Fruit fly (Drosophila melanogaster) whole organism, embryonic: ENCODE data around the gene CG13449.

ENCODE experiments used
- CG10366 ChIP-seq: fragments of 200-800 bp; sonication (Bioruptor generic); IDR thresholded peaks from 2 replicates; pipeline ENCODE4 v1.3.6; 2022; ENCODE audit warnings: missing biosample characterization, missing genetic modification characterization
- CG11696 ChIP-seq: fragments of 200-800 bp; sonication (Bioruptor generic); IDR thresholded peaks from 2 replicates; pipeline ENCODE4 v1.3.6; 2022; ENCODE audit warnings: missing biosample characterization, missing genetic modification characterization
- CG11723 ChIP-seq: fragments of 200-800 bp; sonication (Bioruptor generic); optimal IDR thresholded peaks from 2 replicates; lab custom pipeline; 2017; ENCODE audit warnings: missing biosample characterization, mild to moderate bottlenecking, missing genetic modification characterization
- CG12236 ChIP-seq: fragments of 200-800 bp; sonication (Bioruptor generic); optimal IDR thresholded peaks from 2 replicates; lab custom pipeline; 2016; ENCODE audit warnings: missing biosample characterization, missing genetic modification characterization
- CG12659 ChIP-seq: fragments of 200-800 bp; sonication (Bioruptor generic); optimal IDR thresholded peaks from 3 replicates; lab custom pipeline; 2017; ENCODE audit warnings: mild to moderate bottlenecking, missing biosample characterization, missing genetic modification reagents, missing genetic modification characterization
- CG13287 ChIP-seq: fragments of 200-800 bp; sonication (Bioruptor generic); IDR thresholded peaks from 2 replicates; pipeline ENCODE4 v1.3.6; 2022; ENCODE audit warnings: missing biosample characterization, missing genetic modification characterization; ENCODE audit not compliant: partially characterized antibody
- CG13424 ChIP-seq: fragments of 200-800 bp; sonication (Bioruptor generic); optimal IDR thresholded peaks from 2 replicates; lab custom pipeline; 2019; ENCODE audit warnings: missing biosample characterization, mild to moderate bottlenecking, missing genetic modification characterization, moderate library complexity
- CG13894 ChIP-seq: fragments of 200-800 bp; sonication (Bioruptor generic); optimal IDR thresholded peaks from 3 replicates; lab custom pipeline; 2018; ENCODE audit warnings: missing biosample characterization, mild to moderate bottlenecking, missing genetic modification characterization, moderate library complexity
- CG14014 ChIP-seq: fragments of 200-800 bp; sonication (Bioruptor generic); IDR thresholded peaks from 2 replicates; pipeline ENCODE4 v1.3.6; 2022; ENCODE audit warnings: missing biosample characterization, missing genetic modification characterization
- CG15514 ChIP-seq: fragments of 200-800 bp; sonication (Bioruptor generic); optimal IDR thresholded peaks from 3 replicates; lab custom pipeline; 2017; ENCODE audit warnings: missing biosample characterization, missing genetic modification characterization, mild to moderate bottlenecking, moderate library complexity, missing genetic modification reagents
- CG17568 ChIP-seq: fragments of 200-800 bp; sonication (Bioruptor generic); optimal IDR thresholded peaks from 2 replicates; lab custom pipeline; 2018; ENCODE audit warnings: missing biosample characterization, mild to moderate bottlenecking, missing genetic modification characterization, moderate library complexity
- CG2129 ChIP-seq: fragments of 200-800 bp; sonication (Bioruptor generic); IDR thresholded peaks from 2 replicates; pipeline ENCODE4 v1.3.6; 2022; ENCODE audit warnings: missing biosample characterization, missing genetic modification characterization; ENCODE audit not compliant: partially characterized antibody
- CG2889 ChIP-seq: fragments of 200-800 bp; sonication (Bioruptor generic); IDR thresholded peaks from 3 replicates; pipeline ENCODE4 v1.3.6; 2022; ENCODE audit warnings: missing biosample characterization, missing genetic modification characterization
- CG31365 ChIP-seq: fragments of 200-800 bp; sonication (Bioruptor generic); optimal IDR thresholded peaks from 2 replicates; lab custom pipeline; 2018; ENCODE audit warnings: missing biosample characterization, mild to moderate bottlenecking, missing genetic modification characterization
- CG31388 ChIP-seq: fragments of 200-800 bp; sonication (Bioruptor generic); optimal IDR thresholded peaks from 2 replicates; lab custom pipeline; 2016; ENCODE audit warnings: missing biosample characterization, missing genetic modification characterization
- CG31441 ChIP-seq: fragments of 200-800 bp; sonication (Bioruptor generic); IDR thresholded peaks from 2 replicates; pipeline ENCODE4 v1.3.6; 2022; ENCODE audit warnings: missing biosample characterization, missing genetic modification characterization
- CG33213 ChIP-seq: fragments of 200-800 bp; sonication (Bioruptor generic); optimal IDR thresholded peaks from 3 replicates; lab custom pipeline; 2016; ENCODE audit warnings: missing biosample characterization, missing genetic modification characterization
- CG5245 ChIP-seq: fragments of 200-800 bp; sonication (Bioruptor generic); optimal IDR thresholded peaks from 3 replicates; lab custom pipeline; 2016; ENCODE audit warnings: missing biosample characterization, missing genetic modification characterization
- CG8281 ChIP-seq: fragments of 200-800 bp; sonication (Bioruptor generic); optimal IDR thresholded peaks from 2 replicates; lab custom pipeline; 2018; ENCODE audit warnings: missing biosample characterization, mild to moderate bottlenecking, missing genetic modification characterization, moderate library complexity
- CG8765 ChIP-seq: fragments of 200-800 bp; sonication (Bioruptor generic); IDR thresholded peaks from 2 replicates; pipeline ENCODE4 v1.3.6; 2022; ENCODE audit warnings: missing biosample characterization, missing genetic modification characterization
- CG9437 ChIP-seq: fragments of 200-800 bp; sonication (Bioruptor generic); optimal IDR thresholded peaks from 2 replicates; lab custom pipeline; 2018; ENCODE audit warnings: missing biosample characterization, mild to moderate bottlenecking, missing genetic modification characterization
- CG9609 ChIP-seq: fragments of 200-800 bp; sonication (Bioruptor generic); optimal IDR thresholded peaks from 3 replicates; lab custom pipeline; 2016; ENCODE audit warnings: missing biosample characterization, missing genetic modification characterization
- CG9817 ChIP-seq: fragments of 200-800 bp; sonication (Bioruptor generic); optimal IDR thresholded peaks from 2 replicates; lab custom pipeline; 2018; ENCODE audit warnings: missing biosample characterization, mild to moderate bottlenecking, missing genetic modification characterization, moderate library complexity
- CHES-1-like ChIP-seq: fragments of 200-800 bp; sonication (Bioruptor generic); optimal IDR thresholded peaks from 2 replicates; lab custom pipeline; 2016; ENCODE audit warnings: missing biosample characterization, missing genetic modification characterization
- Dbx ChIP-seq: fragments of 200-800 bp; sonication (Bioruptor generic); IDR thresholded peaks from 3 replicates; pipeline ENCODE4 v1.3.6; 2022; ENCODE audit warnings: missing biosample characterization, missing genetic modification characterization
- Doc3 ChIP-seq: fragments of 200-800 bp; sonication (Bioruptor generic); IDR thresholded peaks from 3 replicates; pipeline ENCODE4 v1.3.6; 2022; ENCODE audit warnings: missing biosample characterization, missing genetic modification characterization; ENCODE audit not compliant: partially characterized antibody
- ERR ChIP-seq: fragments of 200-800 bp; sonication (Bioruptor generic); optimal IDR thresholded peaks from 2 replicates; lab custom pipeline; 2016; ENCODE audit warnings: missing biosample characterization, missing genetic modification characterization
- Hand ChIP-seq: fragments of 200-800 bp; sonication (Bioruptor generic); optimal IDR thresholded peaks from 2 replicates; lab custom pipeline; 2017; ENCODE audit warnings: mild to moderate bottlenecking, missing biosample characterization, missing genetic modification reagents, missing genetic modification characterization
- Mrtf ChIP-seq: fragments of 200-800 bp; sonication (Bioruptor generic); IDR thresholded peaks from 3 replicates; pipeline ENCODE4 v1.3.6; 2022; ENCODE audit warnings: missing biosample characterization, missing genetic modification characterization
- Myb ChIP-seq: fragments of 200-800 bp; sonication (Bioruptor generic); optimal IDR thresholded peaks from 2 replicates; lab custom pipeline; 2016; ENCODE audit warnings: missing biosample characterization, missing genetic modification characterization
- NC2α ChIP-seq: fragments of 200-800 bp; sonication (Bioruptor generic); optimal IDR thresholded peaks from 2 replicates; lab custom pipeline; 2016; ENCODE audit warnings: missing biosample characterization, missing genetic modification characterization
- Pdp1 ChIP-seq, 2 experiments: fragments of 200-800 bp; sonication (Bioruptor generic); optimal IDR thresholded peaks; 3 replicates each; lab custom pipeline; 2016; ENCODE audit warnings: missing biosample characterization in 2 of 2, missing genetic modification characterization in 2 of 2, mild to moderate bottlenecking in 1 of 2, moderate library complexity in 1 of 2
- Rfx ChIP-seq: fragments of 200-800 bp; sonication (Bioruptor generic); IDR thresholded peaks from 2 replicates; pipeline ENCODE4 v1.3.6; 2022; ENCODE audit warnings: missing biosample characterization, missing genetic modification characterization
- Trl ChIP-seq, 3 experiments: fragments of >200 bp in 2 of 3; fragments of 200-800 bp in 1 of 3; sonication (Bioruptor generic) in 1 of 3; optimal IDR thresholded peaks; 2 replicates in 1 of 3; 3 replicates in 2 of 3; lab custom pipeline; 2016 to 2017; ENCODE audit warnings: missing biosample characterization in 1 of 3, missing genetic modification characterization in 1 of 3
- chinmo ChIP-seq: fragments of 200-800 bp; sonication (Bioruptor generic); IDR thresholded peaks from 4 replicates; pipeline ENCODE4 v1.3.6; 2022; ENCODE audit warnings: missing biosample characterization, missing genetic modification characterization; ENCODE audit not compliant: partially characterized antibody
- crc ChIP-seq: fragments of 200-800 bp; sonication (Bioruptor generic); optimal IDR thresholded peaks from 2 replicates; lab custom pipeline; 2016; ENCODE audit warnings: missing biosample characterization, missing genetic modification characterization
- crol ChIP-seq: fragments of 200-800 bp; sonication (Bioruptor generic); IDR thresholded peaks from 2 replicates; pipeline ENCODE4 v1.3.6; 2022; ENCODE audit warnings: missing biosample characterization, missing genetic modification characterization
- dmrt99B ChIP-seq: fragments of 200-800 bp; sonication (Bioruptor generic); optimal IDR thresholded peaks from 2 replicates; lab custom pipeline; 2018; ENCODE audit warnings: missing biosample characterization, mild to moderate bottlenecking, missing genetic modification characterization, moderate library complexity
- gem ChIP-seq: fragments of 200-800 bp; sonication (Bioruptor generic); optimal IDR thresholded peaks from 2 replicates; lab custom pipeline; 2019; ENCODE audit warnings: missing biosample characterization, mild to moderate bottlenecking, missing genetic modification characterization, moderate library complexity
- her ChIP-seq: fragments of 200-800 bp; sonication (Bioruptor generic); optimal IDR thresholded peaks from 2 replicates; lab custom pipeline; 2016; ENCODE audit warnings: missing biosample characterization, missing genetic modification characterization
- hth ChIP-seq: fragments of >200 bp; optimal IDR thresholded peaks from 2 replicates; lab custom pipeline; 2017; ENCODE audit warnings: inconsistent platforms
- nau ChIP-seq: fragments of 200-800 bp; sonication (Bioruptor generic); optimal IDR thresholded peaks from 3 replicates; lab custom pipeline; 2017; ENCODE audit warnings: missing biosample characterization, mild to moderate bottlenecking, missing genetic modification characterization, missing genetic modification reagents
- nerfin-1 ChIP-seq: fragments of 200-800 bp; sonication (Bioruptor generic); optimal IDR thresholded peaks from 3 replicates; lab custom pipeline; 2019; ENCODE audit warnings: missing biosample characterization, mild to moderate bottlenecking, missing genetic modification characterization, moderate library complexity
- slbo ChIP-seq: fragments of 200-800 bp; sonication (Bioruptor generic); IDR thresholded peaks from 2 replicates; pipeline ENCODE4 v1.3.6; 2022; ENCODE audit warnings: missing biosample characterization, missing genetic modification characterization
- sob ChIP-seq: fragments of 200-800 bp; sonication (Bioruptor generic); IDR thresholded peaks from 2 replicates; pipeline ENCODE4 v1.3.6; 2022; ENCODE audit warnings: missing biosample characterization, missing genetic modification characterization
- tgo ChIP-seq: fragments of 200-800 bp; sonication (Bioruptor generic); IDR thresholded peaks from 3 replicates; pipeline ENCODE4 v1.3.6; 2022; ENCODE audit warnings: missing biosample characterization, missing genetic modification characterization
- wek ChIP-seq: fragments of 200-800 bp; sonication (Bioruptor generic); optimal IDR thresholded peaks from 3 replicates; lab custom pipeline; 2018; ENCODE audit warnings: missing biosample characterization, mild to moderate bottlenecking, missing genetic modification characterization, moderate library complexity
- z ChIP-seq: fragments of 200-800 bp; sonication (Bioruptor generic); IDR thresholded peaks from 3 replicates; pipeline ENCODE4 v1.3.6; 2022; ENCODE audit warnings: missing biosample characterization, missing genetic modification characterization

Gene CG13449

DNA sequence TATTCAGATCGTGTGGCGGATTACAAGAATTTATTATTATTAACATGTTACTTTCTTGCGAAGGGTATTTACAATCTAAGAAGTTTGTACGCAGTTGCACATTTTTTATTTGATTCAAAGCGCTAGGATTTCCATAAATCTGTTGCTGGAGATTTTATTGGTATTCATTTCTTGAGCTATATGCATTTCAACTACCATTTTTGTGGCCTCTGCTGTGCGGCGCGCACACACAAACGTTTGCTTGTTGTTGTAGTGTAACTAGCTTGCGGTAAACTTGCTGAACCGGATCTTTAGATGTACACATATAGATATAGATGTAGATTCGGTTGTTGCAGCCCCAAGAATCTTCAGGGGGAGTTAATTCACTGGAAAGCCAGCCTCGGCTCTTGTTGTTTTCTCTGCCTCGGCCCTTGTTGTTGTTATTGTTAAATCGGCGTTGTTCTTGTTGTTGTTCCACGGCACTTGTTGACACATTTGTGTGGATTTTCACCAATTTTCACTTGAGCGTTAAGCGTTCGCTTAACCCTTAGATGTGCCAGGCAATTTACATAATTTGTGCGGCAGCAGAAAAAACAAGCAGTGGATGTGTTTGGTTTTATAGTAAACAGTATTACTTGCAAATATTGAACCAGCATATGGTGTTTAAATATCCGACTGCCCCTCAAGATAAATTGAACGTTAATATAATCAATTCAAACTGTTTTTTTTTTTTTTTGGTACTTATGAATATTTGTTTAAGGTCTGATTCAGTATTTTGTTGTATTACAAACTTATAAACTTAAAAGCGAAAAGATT is 21.6 kb downstream of the CG13449 start (continued):
- peak; percentile 70; the same call in 2 of the 4 replicates for TF ChIP-seq chinmo (GFP tag; lab: Robert Waterston, UW)
- TF ChIP-seq Myb (GFP tag; lab: Kevin White, UChicago) = no peak
- peak; percentile 49 for TF ChIP-seq Rfx (GFP tag; lab: Robert Waterston, UW)
- TF ChIP-seq CG31441 (GFP tag; lab: Robert Waterston, UW) = 0 out of 2 replicates have a peak, but pooled peaks have one; percentile 8
- TF ChIP-seq CG8765 (GFP tag; lab: Robert Waterston, UW) = no peak
- no peak for TF ChIP-seq CG31388 (GFP tag; lab: Kevin White, UChicago)
- no peak for TF ChIP-seq hth (lab: Kevin White, UChicago)
- no peak for TF ChIP-seq CG11723 (GFP tag; lab: Kevin White, UChicago)
- TF ChIP-seq Mrtf (GFP tag; lab: Robert Waterston, UW) = 0 out of 3 replicates have a peak, but pooled peaks have one; percentile 19
- no peak for TF ChIP-seq CG13287 (GFP tag; lab: Robert Waterston, UW)
- 0 out of 2 replicates have a peak, but pooled peaks have one; percentile 40 for TF ChIP-seq sob (GFP tag; lab: Robert Waterston, UW)
- no peak for TF ChIP-seq NC2α (GFP tag; lab: Kevin White, UChicago)
- TF ChIP-seq CG17568 (GFP tag; lab: Kevin White, UChicago) = peak; percentile 41
- TF ChIP-seq gem (tag; lab: Kevin White, UChicago) = peak; percentile 53
- peak; percentile 9 for TF ChIP-seq CG31365 (tag; lab: Kevin White, UChicago)
- peak; percentile 85 for TF ChIP-seq CG11696 (GFP tag; lab: Robert Waterston, UW)
- 0 out of 3 replicates have a peak, but pooled peaks have one; percentile 5 for TF ChIP-seq z (GFP tag; lab: Robert Waterston, UW)
- no peak; the same call in 2 of the 3 replicates for TF ChIP-seq tgo (GFP tag; lab: Robert Waterston, UW)
- TF ChIP-seq nau (GFP tag; lab: Kevin White, UChicago) = peak; percentile 48
- TF ChIP-seq dmrt99B = peak; percentile 38
- no peak for TF ChIP-seq CG9437 (GFP tag; lab: Kevin White, UChicago)
- TF ChIP-seq CG2889 = no peak
- peak; percentile 11 for TF ChIP-seq her (GFP tag; lab: Kevin White, UChicago)
- TF ChIP-seq CG15514 = peak; percentile 51
- peak; percentile 15 for TF ChIP-seq CG12659 (GFP tag; lab: Kevin White, UChicago)
- no peak for TF ChIP-seq CG10366 (GFP tag; lab: Robert Waterston, UW)
- no peak for TF ChIP-seq crol (GFP tag; lab: Robert Waterston, UW)
- TF ChIP-seq Hand (GFP tag; lab: Kevin White, UChicago) = no peak
- TF ChIP-seq CG9817 (tag; lab: Kevin White, UChicago) = peak; percentile 13
- TF ChIP-seq CG33213 = no peak
- TF ChIP-seq ERR (GFP tag; lab: Kevin White, UChicago) = no peak
- TF ChIP-seq crc = peak; percentile 5
- TF ChIP-seq CG9609 (GFP tag; lab: Kevin White, UChicago) = no peak
- TF ChIP-seq CG13894 (tag; lab: Kevin White, UChicago) = no peak
- TF ChIP-seq wek = peak; percentile 3
- 0 out of 3 replicates have a peak, but pooled peaks have one; percentile 38 for TF ChIP-seq Dbx
- no peak for TF ChIP-seq Trl (optimal IDR thresholded peaks at IDR 0.05; lab: Kevin White, UChicago)
- no peak for TF ChIP-seq Trl (GFP tag; optimal IDR thresholded peaks at IDR 0.05; lab: Kevin White, UChicago)
- no peak for TF ChIP-seq CG5245
- TF ChIP-seq slbo (GFP tag; lab: Robert Waterston, UW) = peak; percentile 32
- TF ChIP-seq CG14014 (GFP tag; lab: Robert Waterston, UW) = peak; percentile 54; the same call in 1 of the 2 replicates
- TF ChIP-seq CG13424 = peak; percentile 18
- no peak for TF ChIP-seq Doc3 (GFP tag; lab: Robert Waterston, UW)
- TF ChIP-seq nerfin-1 (tag; lab: Kevin White, UChicago) = no peak
- peak in 1 of 2 experiments; percentile 49 for TF ChIP-seq Pdp1 (GFP tag; optimal IDR thresholded peaks at IDR 0.05; lab: Kevin White, UChicago)
- TF ChIP-seq CG8281 = no peak
- TF ChIP-seq CHES-1-like (GFP tag; lab: Kevin White, UChicago) = no peak
- TF ChIP-seq CG2129 (GFP tag; lab: Robert Waterston, UW) = no peak
- TF ChIP-seq CG12236 = no peak
